Worm (Caenorhabditis elegans) whole organism, young adult: Measurements from ENCODE around the gene F55C12.2.

Source experiments
- B0035.1 ChIP-seq: sonication (generic microtip); optimal IDR thresholded peaks from 2 replicates; lab custom pipeline; 2016; ENCODE audit warnings: missing genetic modification characterization, mild to moderate bottlenecking, missing compliant biosample characterization, missing genotype, missing genetic modification reagents
- B0261.1 ChIP-seq: sonication (generic microtip); optimal IDR thresholded peaks from 2 replicates; lab custom pipeline; 2016; ENCODE audit warnings: mild to moderate bottlenecking, missing genetic modification characterization, moderate library complexity, missing compliant biosample characterization
- C06A6.2 ChIP-seq: fragments of 200-800 bp; sonication (Bioruptor generic); conservative IDR thresholded peaks from 2 replicates; pipeline ENCODE4 v1.3.6; 2022; ENCODE audit warnings: missing genetic modification characterization, missing compliant biosample characterization
- C17E4.6 ChIP-seq: fragments of 200-800 bp; sonication (Bioruptor generic); IDR thresholded peaks from 2 replicates; pipeline ENCODE4 v1.3.6; 2022; ENCODE audit warnings: missing genetic modification reagents, missing genetic modification characterization, missing compliant biosample characterization
- F10E7.11 ChIP-seq: sonication (generic microtip); optimal IDR thresholded peaks from 2 replicates; lab custom pipeline; 2017; ENCODE audit warnings: mild to moderate bottlenecking, missing genetic modification characterization, moderate library complexity, missing compliant biosample characterization
- F33H1.4 ChIP-seq: fragments of 200-800 bp; sonication (Bioruptor generic); IDR thresholded peaks from 2 replicates; pipeline ENCODE4 v1.3.6; 2022; ENCODE audit warnings: missing genetic modification reagents, missing genetic modification characterization, missing compliant biosample characterization
- F39B2.1 ChIP-seq: fragments of 200-800 bp; sonication (Bioruptor generic); IDR thresholded peaks from 2 replicates; pipeline ENCODE4 v1.3.6; 2022; ENCODE audit warnings: missing genetic modification reagents, missing genetic modification characterization, missing compliant biosample characterization
- F49E8.2 ChIP-seq: sonication (generic microtip); optimal IDR thresholded peaks from 3 replicates; lab custom pipeline; 2017; ENCODE audit warnings: missing genetic modification characterization, mild to moderate bottlenecking, missing compliant biosample characterization, antibody characterized with exemption, moderate library complexity; ENCODE audit not compliant: insufficient read depth
- F52B5.7 ChIP-seq: sonication (generic microtip); optimal IDR thresholded peaks from 2 replicates; lab custom pipeline; 2016; ENCODE audit warnings: mild to moderate bottlenecking, missing genetic modification characterization, missing compliant biosample characterization
- F55B11.4 ChIP-seq: sonication (generic microtip); optimal IDR thresholded peaks from 2 replicates; lab custom pipeline; 2016; ENCODE audit warnings: missing compliant biosample characterization, missing genetic modification characterization, borderline replicate concordance; ENCODE audit not compliant: insufficient read depth
- T07F8.4 ChIP-seq: sonication (generic microtip); optimal IDR thresholded peaks from 2 replicates; lab custom pipeline; 2016; ENCODE audit warnings: mild to moderate bottlenecking, missing genetic modification characterization, moderate library complexity, missing compliant biosample characterization
- T26A5.8 ChIP-seq: sonication (generic microtip); optimal IDR thresholded peaks from 2 replicates; lab custom pipeline; 2016; ENCODE audit warnings: missing genetic modification characterization, missing compliant biosample characterization
- Y53G8AR.9 ChIP-seq: fragments of 200-800 bp; sonication (Bioruptor generic); conservative IDR thresholded peaks from 2 replicates; pipeline ENCODE4 v1.3.6; 2022; ENCODE audit warnings: missing genetic modification reagents, missing genetic modification characterization, missing compliant biosample characterization
- aptf-3 ChIP-seq: fragments of 200-800 bp; sonication (Bioruptor generic); IDR thresholded peaks from 2 replicates; pipeline ENCODE4 v1.3.6; 2022; ENCODE audit warnings: missing genetic modification characterization, missing compliant biosample characterization
- atf-7 ChIP-seq: sonication (generic microtip); optimal IDR thresholded peaks from 2 replicates; lab custom pipeline; 2017; ENCODE audit warnings: mild to moderate bottlenecking, missing genetic modification characterization, missing compliant biosample characterization
- attf-5 ChIP-seq: fragments of 200-800 bp; sonication (Bioruptor generic); optimal IDR thresholded peaks from 2 replicates; lab custom pipeline; 2018; ENCODE audit warnings: mild to moderate bottlenecking, missing genetic modification characterization, missing compliant biosample characterization
- bed-1 ChIP-seq: fragments of 200-800 bp; sonication (Bioruptor generic); IDR thresholded peaks from 2 replicates; pipeline ENCODE4 v1.3.6; 2022; ENCODE audit warnings: missing genetic modification reagents, missing genetic modification characterization, missing compliant biosample characterization
- bed-2 ChIP-seq: fragments of 200-800 bp; sonication (Bioruptor generic); IDR thresholded peaks from 2 replicates; pipeline ENCODE4 v1.3.6; 2022; ENCODE audit warnings: missing genetic modification reagents, missing genetic modification characterization, missing compliant biosample characterization
- cebp-1 ChIP-seq, 2 experiments: fragments of 200-800 bp in 1 of 2; sonication (Bioruptor generic) in 1 of 2; sonication (generic microtip) in 1 of 2; IDR thresholded peaks in 1 of 2; optimal IDR thresholded peaks in 1 of 2; 2 replicates each; pipeline versions ENCODE4 v1.3.6 to Lab custom; 2017 to 2022; ENCODE audit warnings: missing compliant biosample characterization in 2 of 2, missing genetic modification characterization in 2 of 2, mild to moderate bottlenecking in 1 of 2, missing genetic modification reagents in 1 of 2, moderate library complexity in 1 of 2
- cebp-2 ChIP-seq: fragments of 200-800 bp; sonication (Bioruptor generic); IDR thresholded peaks from 2 replicates; pipeline ENCODE4 v1.3.6; 2022; ENCODE audit warnings: missing genetic modification characterization, missing compliant biosample characterization
- ceh-40 ChIP-seq: fragments of 200-800 bp; sonication (Bioruptor generic); IDR thresholded peaks from 2 replicates; pipeline ENCODE4 v1.3.6; 2022; ENCODE audit warnings: missing genetic modification characterization, missing compliant biosample characterization
- ceh-79 ChIP-seq: sonication (generic microtip); optimal IDR thresholded peaks from 2 replicates; lab custom pipeline; 2017; ENCODE audit warnings: mild to moderate bottlenecking, missing genetic modification characterization, missing compliant biosample characterization
- ceh-91 ChIP-seq: fragments of 200-800 bp; sonication (Bioruptor generic); IDR thresholded peaks from 2 replicates; pipeline ENCODE4 v1.3.6; 2022; ENCODE audit warnings: missing genetic modification reagents, missing genetic modification characterization, missing compliant biosample characterization
- dpff-1 ChIP-seq: sonication (generic microtip); optimal IDR thresholded peaks from 2 replicates; lab custom pipeline; 2017; ENCODE audit warnings: mild to moderate bottlenecking, missing genetic modification characterization, missing compliant biosample characterization
- efl-1 ChIP-seq: fragments of 150-350 bp; optimal IDR thresholded peaks from 2 replicates; lab custom pipeline; 2014; ENCODE audit warnings: missing biosample characterization, missing genetic modification reagents, missing genetic modification characterization
- egl-44 ChIP-seq: fragments of 200-800 bp; sonication (Bioruptor generic); IDR thresholded peaks from 2 replicates; pipeline ENCODE4 v1.3.6; 2022; ENCODE audit warnings: missing genetic modification reagents, missing genetic modification characterization, missing compliant biosample characterization
- fkh-3 ChIP-seq: sonication (generic microtip); optimal IDR thresholded peaks from 2 replicates; lab custom pipeline; 2016; ENCODE audit warnings: mild to moderate bottlenecking, missing genetic modification characterization, missing compliant biosample characterization
- hsf-1 ChIP-seq: fragments of 200-800 bp; sonication (Bioruptor generic); IDR thresholded peaks from 2 replicates; pipeline ENCODE4 v1.3.6; 2022; ENCODE audit warnings: missing genetic modification reagents, missing genetic modification characterization, missing compliant biosample characterization
- let-526 ChIP-seq: fragments of 200-800 bp; sonication (Bioruptor generic); IDR thresholded peaks from 2 replicates; pipeline ENCODE4 v1.3.6; 2022; ENCODE audit warnings: missing genetic modification reagents, missing genetic modification characterization, missing compliant biosample characterization
- lin-26 ChIP-seq: fragments of 200-800 bp; sonication (Bioruptor generic); IDR thresholded peaks from 2 replicates; pipeline ENCODE4 v1.3.6; 2022; ENCODE audit warnings: missing genetic modification reagents, missing genetic modification characterization, missing compliant biosample characterization
- lin-40 ChIP-seq: sonication (generic microtip); optimal IDR thresholded peaks from 2 replicates; lab custom pipeline; 2016; ENCODE audit warnings: missing genetic modification characterization, mild to moderate bottlenecking, missing compliant biosample characterization, missing genotype, missing genetic modification reagents
- lir-1 ChIP-seq: fragments of 200-800 bp; sonication (Bioruptor generic); conservative IDR thresholded peaks from 2 replicates; pipeline ENCODE4 v1.3.6; 2022; ENCODE audit warnings: missing genetic modification reagents, missing genetic modification characterization, missing compliant biosample characterization
- madf-6 ChIP-seq: fragments of 200-800 bp; sonication (Bioruptor generic); IDR thresholded peaks from 2 replicates; pipeline ENCODE4 v1.3.6; 2022; ENCODE audit warnings: missing genetic modification reagents, missing genetic modification characterization, missing compliant biosample characterization
- madf-8 ChIP-seq: fragments of 200-800 bp; sonication (Bioruptor generic); conservative IDR thresholded peaks from 2 replicates; pipeline ENCODE4 v1.3.6; 2022; ENCODE audit warnings: missing genetic modification reagents, missing genetic modification characterization, missing compliant biosample characterization
- mel-28 ChIP-seq: sonication (generic microtip); optimal IDR thresholded peaks from 2 replicates; lab custom pipeline; 2016; ENCODE audit warnings: borderline replicate concordance, mild to moderate bottlenecking, missing genetic modification characterization, missing compliant biosample characterization
- mes-4 ChIP-seq: sonication (generic microtip); optimal IDR thresholded peaks from 2 replicates; lab custom pipeline; 2016; ENCODE audit warnings: missing genotype, missing genetic modification characterization, missing compliant biosample characterization
- nhr-120 ChIP-seq: fragments of 200-800 bp; sonication (Bioruptor generic); IDR thresholded peaks from 2 replicates; pipeline ENCODE4 v1.3.6; 2022; ENCODE audit warnings: missing genetic modification characterization, missing compliant biosample characterization
- rcor-1 ChIP-seq: fragments of 200-800 bp; sonication (Bioruptor generic); IDR thresholded peaks from 2 replicates; pipeline ENCODE4 v1.3.6; 2022; ENCODE audit warnings: missing genetic modification reagents, missing genetic modification characterization, missing compliant biosample characterization
- repo-1 ChIP-seq: sonication (generic microtip); optimal IDR thresholded peaks from 2 replicates; lab custom pipeline; 2017; ENCODE audit warnings: mild to moderate bottlenecking, missing genetic modification characterization, missing compliant biosample characterization
- sdz-38 ChIP-seq: sonication (generic microtip); optimal IDR thresholded peaks from 2 replicates; lab custom pipeline; 2016; ENCODE audit warnings: missing genotype, missing genetic modification characterization, missing compliant biosample characterization
- snpc-4 ChIP-seq, 5 experiments: fragments of 150-350 bp in 1 of 5; sonication (generic microtip) in 4 of 5; optimal IDR thresholded peaks; 2 replicates each; lab custom pipeline; 2014 to 2018; ENCODE audit warnings: missing genetic modification characterization in 5 of 5, missing biosample characterization in 3 of 5, antibody characterized with exemption in 2 of 5, mild to moderate bottlenecking in 2 of 5, missing compliant biosample characterization in 2 of 5, missing genotype in 2 of 5, moderate library complexity in 2 of 5, missing genetic modification reagents in 1 of 5
- sptf-2 ChIP-seq: fragments of 200-800 bp; sonication (Bioruptor generic); optimal IDR thresholded peaks from 2 replicates; lab custom pipeline; 2018; ENCODE audit warnings: mild to moderate bottlenecking, missing genetic modification characterization, missing compliant biosample characterization
- tbp1 ChIP-seq: fragments of 200-800 bp; sonication (Bioruptor generic); optimal IDR thresholded peaks from 2 replicates; lab custom pipeline; 2018; ENCODE audit warnings: mild to moderate bottlenecking, missing genetic modification characterization, missing compliant biosample characterization
- tlf-1 ChIP-seq: fragments of 200-800 bp; sonication (Bioruptor generic); optimal IDR thresholded peaks from 2 replicates; lab custom pipeline; 2018; ENCODE audit warnings: mild to moderate bottlenecking, missing genetic modification characterization, missing compliant biosample characterization
- xnd-1 ChIP-seq: sonication (generic microtip); optimal IDR thresholded peaks from 2 replicates; lab custom pipeline; 2016; ENCODE audit warnings: missing genotype, missing genetic modification reagents, missing genetic modification characterization, missing compliant biosample characterization
- zfh-2 ChIP-seq: fragments of 200-800 bp; sonication (Bioruptor generic); conservative IDR thresholded peaks from 2 replicates; pipeline ENCODE4 v1.3.6; 2022; ENCODE audit warnings: missing genetic modification reagents, missing genetic modification characterization, missing compliant biosample characterization
- ztf-22 ChIP-seq: fragments of 200-800 bp; sonication (Bioruptor generic); optimal IDR thresholded peaks from 2 replicates; lab custom pipeline; 2018; ENCODE audit warnings: mild to moderate bottlenecking, missing genetic modification characterization, moderate library complexity, missing compliant biosample characterization
- ztf-25 ChIP-seq: fragments of 200-800 bp; sonication (Bioruptor generic); IDR thresholded peaks from 2 replicates; pipeline ENCODE4 v1.3.6; 2022; ENCODE audit warnings: missing genetic modification reagents, missing genetic modification characterization, missing compliant biosample characterization

The F55C12.2 gene

ce11 chrII:5844694-5845129, 31.9 kb upstream of the F55C12.2 start (continued):
- peak; percentile 99 for TF ChIP-seq rcor-1 (GFP tag; lab: Robert Waterston, UW)
- TF ChIP-seq C17E4.6 (GFP tag; lab: Robert Waterston, UW) = peak; percentile 99
- no peak for TF ChIP-seq F55B11.4 (tag; lab: Kevin White, UChicago)
- peak; percentile 84 for TF ChIP-seq tbp1 (GFP tag; lab: Kevin White, UChicago)
- TF ChIP-seq sdz-38 = peak; percentile 59
- peak; percentile 99 for TF ChIP-seq lin-40 (tag; lab: Kevin White, UChicago)
- peak; percentile 99 for TF ChIP-seq C06A6.2 (GFP tag; lab: Robert Waterston, UW)
- TF ChIP-seq repo-1 (tag; lab: Kevin White, UChicago) = peak; percentile 100
- TF ChIP-seq efl-1 (GFP tag; lab: Kevin White, UChicago) = peak; percentile 49
- peak; percentile 81 for TF ChIP-seq T26A5.8 (tag; lab: Kevin White, UChicago)
- TF ChIP-seq attf-5 = peak; percentile 95
- TF ChIP-seq egl-44 = peak; percentile 95
- peak; percentile 97 for TF ChIP-seq F49E8.2 (tag; lab: Kevin White, UChicago)
- TF ChIP-seq sptf-2 (GFP tag; lab: Kevin White, UChicago) = peak; percentile 91
- peak; percentile 96 for TF ChIP-seq lin-26 (GFP tag; lab: Robert Waterston, UW)
- TF ChIP-seq dpff-1 = peak; percentile 81
- TF ChIP-seq F39B2.1 (GFP tag; lab: Robert Waterston, UW) = peak; percentile 89
- TF ChIP-seq ceh-91 (GFP tag; lab: Robert Waterston, UW) = peak; percentile 76
- peak; percentile 99 for TF ChIP-seq Y53G8AR.9 (GFP tag; lab: Robert Waterston, UW)
- TF ChIP-seq F52B5.7 (tag; lab: Kevin White, UChicago) = peak; percentile 98
- TF ChIP-seq xnd-1 (tag; lab: Kevin White, UChicago) = peak; percentile 71
- peak; percentile 84 for TF ChIP-seq madf-8 (GFP tag; lab: Robert Waterston, UW)
- peak; percentile 99 for TF ChIP-seq tlf-1 (GFP tag; lab: Kevin White, UChicago)
- TF ChIP-seq zfh-2 (GFP tag; lab: Robert Waterston, UW) = peak; percentile 97
- TF ChIP-seq snpc-4 (GFP tag; optimal IDR thresholded peaks at IDR 0.05; lab: Kevin White, UChicago) = peak; percentile 100
- TF ChIP-seq snpc-4 (tag; optimal IDR thresholded peaks at IDR 0.05; lab: Kevin White, UChicago) = peak; percentile 100
- peak; percentile 98 for TF ChIP-seq ztf-22 (GFP tag; lab: Kevin White, UChicago)
- peak; percentile 81 for TF ChIP-seq aptf-3 (GFP tag; lab: Robert Waterston, UW)
- TF ChIP-seq let-526 (GFP tag; lab: Robert Waterston, UW) = peak; percentile 97
- peak; percentile 97 for TF ChIP-seq B0035.1 (tag; lab: Kevin White, UChicago)
- TF ChIP-seq fkh-3 = peak; percentile 86
- TF ChIP-seq mes-4 = peak; percentile 77
- peak; percentile 82 for TF ChIP-seq hsf-1 (GFP tag; lab: Robert Waterston, UW)
- peak; percentile 81 for TF ChIP-seq F33H1.4 (GFP tag; lab: Robert Waterston, UW)
- TF ChIP-seq ceh-79 (tag; lab: Kevin White, UChicago) = peak; percentile 97
- peak; percentile 94 for TF ChIP-seq lir-1 (GFP tag; lab: Robert Waterston, UW)
- TF ChIP-seq cebp-2 = peak; percentile 94
- TF ChIP-seq F10E7.11 (tag; lab: Kevin White, UChicago) = peak; percentile 88
- TF ChIP-seq B0261.1 (tag; lab: Kevin White, UChicago) = peak; percentile 58
- peak; percentile 94 for TF ChIP-seq madf-6 (GFP tag; lab: Robert Waterston, UW)
- peak; percentile 80 for TF ChIP-seq ceh-40 (GFP tag; lab: Robert Waterston, UW)
- TF ChIP-seq cebp-1 (GFP tag; IDR thresholded peaks at IDR 0.05; lab: Robert Waterston, UW) = peak; percentile 91
- TF ChIP-seq cebp-1 (tag; optimal IDR thresholded peaks at IDR 0.05; lab: Kevin White, UChicago) = peak; percentile 98
- TF ChIP-seq atf-7 (tag; lab: Kevin White, UChicago) = peak; percentile 98
- TF ChIP-seq ztf-25 (GFP tag; lab: Robert Waterston, UW) = peak; percentile 80
- peak; percentile 94 for TF ChIP-seq T07F8.4 (tag; lab: Kevin White, UChicago)
- peak; percentile 87 for TF ChIP-seq mel-28 (tag; lab: Kevin White, UChicago)
- peak; percentile 77; the same call in 1 of the 2 replicates for TF ChIP-seq bed-1 (GFP tag; lab: Robert Waterston, UW)
- peak; percentile 94 for TF ChIP-seq bed-2 (GFP tag; lab: Robert Waterston, UW)
- peak; percentile 93 for TF ChIP-seq nhr-120 (GFP tag; lab: Robert Waterston, UW)
